Worm (Caenorhabditis elegans): Measurements from ENCODE around the gene his-64.
"Not testable (repeated sequence)": the region's sequence is repeated elsewhere in the genome, so short reads cannot be mapped to it uniquely, and the experiment has no call there.

Gene his-64

DNA sequence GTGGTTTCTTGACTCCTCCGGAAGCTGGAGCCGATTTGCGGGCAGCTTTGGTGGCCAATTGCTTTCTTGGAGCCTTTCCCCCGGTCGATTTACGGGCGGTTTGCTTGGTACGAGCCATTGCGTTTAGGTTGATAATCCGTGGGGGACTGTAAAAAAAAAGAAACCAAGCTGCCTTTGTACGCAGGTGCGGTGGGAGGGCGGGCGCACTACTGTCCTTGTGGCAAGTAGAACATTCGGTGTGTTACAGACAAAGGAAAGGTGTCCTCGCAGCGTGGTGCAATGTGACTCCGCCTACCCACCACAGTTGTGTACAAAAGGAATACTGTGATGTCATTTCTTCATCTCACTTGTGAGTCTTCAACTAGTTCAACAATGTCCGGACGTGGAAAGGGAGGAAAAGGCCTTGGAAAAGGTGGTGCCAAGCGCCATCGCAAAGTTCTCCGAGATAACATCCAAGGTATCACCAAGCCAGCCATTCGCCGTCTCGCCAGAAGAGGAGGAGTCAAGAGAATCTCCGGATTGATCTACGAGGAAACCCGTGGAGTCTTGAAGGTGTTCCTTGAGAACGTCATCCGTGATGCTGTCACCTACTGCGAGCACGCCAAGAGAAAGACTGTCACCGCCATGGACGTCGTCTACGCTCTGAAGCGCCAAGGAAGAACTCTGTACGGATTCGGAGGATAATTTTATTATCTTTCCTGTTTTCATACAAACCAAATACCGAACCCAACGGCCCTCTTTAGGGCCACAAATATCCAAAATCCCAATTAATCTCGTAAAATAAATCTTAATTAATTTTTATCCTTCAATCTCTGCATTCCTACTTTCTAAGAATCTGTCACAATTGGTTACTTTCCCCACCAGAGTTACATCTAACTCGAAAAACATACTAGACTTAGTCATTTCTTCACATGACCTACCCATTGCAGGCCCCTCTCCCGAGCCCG lies at the start of gene his-64, which contains the start of gene his-63:
Gene his-64, plus strand, starts transcription at position 373 of the 947 bp plus-strand sequence.
Gene his-63, minus strand, starts transcription at position 118 of the 947 bp plus-strand sequence.
- TF ChIP-seq W03F9.2, dao-5, him-1 (tag; optimal IDR thresholded peaks at IDR 0.05): not testable (repeated sequence)

DNA sequence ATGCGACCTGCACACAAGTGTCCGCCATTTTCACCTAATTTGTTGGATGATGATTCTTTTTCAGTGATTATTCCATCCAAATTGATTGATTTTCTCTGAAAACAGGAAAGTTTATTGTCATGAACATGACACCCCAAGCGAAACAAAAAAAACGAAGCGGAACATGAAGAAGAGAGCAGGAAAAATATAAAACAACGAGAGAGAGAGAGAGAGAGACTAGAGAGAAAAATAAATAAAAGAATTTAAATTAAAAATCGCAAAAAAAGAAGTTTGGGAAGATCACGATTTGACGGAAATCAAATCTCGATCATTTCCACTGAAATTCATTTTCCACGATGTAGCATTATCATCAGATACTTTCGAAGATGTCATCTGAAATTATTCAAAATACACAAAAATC lies 47.1 kb upstream of the his-64 start, which contains the start of gene klp-12:
Gene klp-12, minus strand, starts transcription at position 101 of the 400 bp plus-strand sequence.
- no peak for TF ChIP-seq W03F9.2 (tag; optimal IDR thresholded peaks at IDR 0.05)
- TF ChIP-seq him-1 (tag; optimal IDR thresholded peaks at IDR 0.05) = no peak
- TF ChIP-seq dao-5 (tag; optimal IDR thresholded peaks at IDR 0.05) = no peak

DNA sequence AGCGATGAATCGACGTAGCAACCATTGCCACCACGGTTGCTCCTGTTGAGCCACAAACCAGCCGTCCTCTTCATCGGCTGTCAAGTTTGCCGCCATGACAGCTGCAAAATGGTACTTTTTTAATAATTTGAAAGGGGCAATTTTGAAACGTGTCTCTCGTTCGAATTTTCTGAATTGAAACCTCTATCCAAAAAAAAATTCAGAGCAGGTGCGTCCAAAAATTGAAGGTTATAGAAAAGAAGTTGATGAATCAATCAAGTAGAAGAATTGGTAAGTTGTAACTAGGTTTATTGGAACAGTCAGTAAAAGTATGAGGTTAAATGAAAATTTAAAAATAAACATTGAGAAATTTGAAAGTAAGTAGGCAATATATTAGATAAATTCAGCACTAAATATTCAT lies 45.5 kb upstream of the his-64 start, which contains the start of gene T01G1.4:
Gene T01G1.4, minus strand, starts transcription at position 101 of the 400 bp plus-strand sequence.
- no peak for TF ChIP-seq dao-5 (tag; optimal IDR thresholded peaks at IDR 0.05)
- no peak for TF ChIP-seq him-1 (tag; optimal IDR thresholded peaks at IDR 0.05)
- no peak for TF ChIP-seq W03F9.2 (tag; optimal IDR thresholded peaks at IDR 0.05)

DNA sequence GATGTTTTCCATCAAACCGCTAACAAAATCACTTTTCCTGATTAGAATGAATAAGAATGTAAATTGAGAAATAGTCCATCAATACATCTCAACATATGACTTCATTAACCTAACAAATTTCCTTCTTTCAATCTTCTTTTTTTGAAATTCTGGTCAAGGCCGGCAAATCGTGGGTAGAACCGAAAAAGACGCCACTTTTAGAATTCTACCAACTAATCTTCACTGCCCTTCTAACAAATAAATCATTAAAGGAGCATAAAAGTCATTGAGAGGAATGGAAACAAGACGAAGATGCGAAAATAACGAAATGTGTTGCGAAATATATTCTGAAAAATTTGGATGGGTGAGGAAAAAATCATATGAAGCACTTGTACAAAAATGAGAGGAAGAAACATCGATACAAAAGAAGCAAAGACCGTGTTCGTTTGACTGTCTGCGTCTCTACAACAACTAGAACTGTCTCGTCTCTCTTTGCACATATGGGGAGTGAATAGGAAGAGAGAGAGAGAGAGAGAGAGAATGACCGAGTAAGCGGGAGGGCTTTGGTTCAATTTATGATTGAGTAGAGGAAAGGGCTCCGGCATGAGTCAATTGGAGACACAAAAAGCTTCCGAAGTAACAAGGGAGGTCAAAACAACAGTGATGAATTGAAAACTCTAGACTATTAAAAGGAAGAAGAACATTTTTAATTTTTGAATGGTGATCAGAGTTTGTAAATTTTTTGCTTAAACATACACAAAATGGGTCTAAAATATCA lies 42.9 kb upstream of the his-64 start:
- TF ChIP-seq dao-5 (tag; optimal IDR thresholded peaks at IDR 0.05) (no peak), him-1 (tag; optimal IDR thresholded peaks at IDR 0.05) (no peak), W03F9.2 (tag; optimal IDR thresholded peaks at IDR 0.05) (no peak)

DNA sequence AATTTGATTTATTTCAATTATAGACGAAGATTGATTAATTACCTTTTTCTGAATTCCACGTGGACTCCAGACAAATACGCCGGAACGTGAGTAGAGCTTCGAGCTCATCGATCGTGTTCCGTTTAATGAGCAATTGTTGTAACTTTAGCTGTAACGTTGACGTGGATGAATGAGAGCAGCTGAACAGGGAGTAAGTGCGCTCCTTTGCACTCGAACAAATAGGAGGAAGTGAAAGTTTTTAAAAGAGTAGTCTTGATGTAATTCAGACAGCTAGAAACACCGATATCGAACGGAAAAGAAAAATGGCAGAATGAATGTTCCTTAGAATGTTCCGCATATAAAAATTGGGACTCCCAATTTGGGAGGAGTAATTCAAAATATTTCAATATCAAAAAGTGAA lies 35.3 kb upstream of the his-64 start, which contains the start of gene sec-31:
Gene sec-31, minus strand, starts transcription at position 148 of the 400 bp plus-strand sequence.
- TF ChIP-seq dao-5 (tag; optimal IDR thresholded peaks at IDR 0.05) = no peak
- TF ChIP-seq W03F9.2 (tag; optimal IDR thresholded peaks at IDR 0.05) = no peak
- TF ChIP-seq him-1 (tag; optimal IDR thresholded peaks at IDR 0.05) = no peak

DNA sequence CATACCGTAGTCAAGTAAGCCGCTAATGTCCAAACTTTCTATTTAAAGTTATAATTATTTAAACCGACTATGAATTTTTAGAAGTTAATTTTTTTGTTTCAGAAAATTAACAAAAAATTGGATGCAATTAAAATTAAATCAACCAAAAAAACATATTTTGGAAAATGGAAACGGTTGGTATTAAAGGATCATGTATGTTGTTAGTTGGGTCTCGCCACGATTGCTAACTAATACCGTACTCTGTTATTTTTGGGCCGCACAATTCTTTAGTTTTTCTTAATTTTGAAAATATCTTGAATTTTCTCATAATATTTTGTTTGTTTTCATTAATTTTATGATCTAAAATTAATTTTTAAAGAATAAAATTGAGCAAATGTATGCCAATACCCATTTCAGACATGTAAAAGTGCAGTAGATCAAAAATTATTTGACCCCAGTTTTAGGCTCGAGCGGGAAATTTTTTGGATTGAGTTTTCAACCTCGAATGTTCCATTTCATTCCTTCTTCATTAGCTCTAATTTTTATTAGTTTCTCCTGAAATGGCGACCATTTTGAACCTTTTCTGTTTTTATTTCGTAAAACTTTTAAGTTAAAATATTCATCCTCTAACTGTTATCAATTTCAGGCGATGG lies 34.4 kb upstream of the his-64 start, which contains the start of gene cbd-1:
Gene cbd-1, plus strand, starts transcription at position 626 of the 632 bp plus-strand sequence.
- TF ChIP-seq him-1 (tag; optimal IDR thresholded peaks at IDR 0.05) (no peak), W03F9.2 (tag; optimal IDR thresholded peaks at IDR 0.05) (no peak), dao-5 (tag; optimal IDR thresholded peaks at IDR 0.05) (no peak)

DNA sequence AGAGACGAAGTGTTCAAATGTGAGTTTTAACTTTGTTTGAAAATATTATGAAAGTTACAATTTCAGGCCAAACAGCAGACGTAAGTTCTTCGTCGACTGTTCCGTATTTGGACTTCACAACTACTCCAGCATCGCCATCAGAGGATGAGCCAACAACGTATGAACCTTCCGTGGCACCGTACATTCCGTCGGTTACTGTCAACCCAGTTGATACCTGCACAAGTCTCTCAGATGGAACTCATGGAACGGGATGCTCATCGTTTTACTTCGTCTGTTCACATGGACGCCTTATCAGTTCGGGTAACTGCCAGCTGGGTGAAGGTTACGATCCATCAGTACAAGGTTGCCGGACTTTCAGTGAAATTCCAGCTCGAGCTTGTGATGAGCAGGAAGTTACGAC lies 31.2 kb upstream of the his-64 start:
- TF ChIP-seq him-1 (tag; optimal IDR thresholded peaks at IDR 0.05) (no peak), W03F9.2 (tag; optimal IDR thresholded peaks at IDR 0.05) (no peak)

DNA sequence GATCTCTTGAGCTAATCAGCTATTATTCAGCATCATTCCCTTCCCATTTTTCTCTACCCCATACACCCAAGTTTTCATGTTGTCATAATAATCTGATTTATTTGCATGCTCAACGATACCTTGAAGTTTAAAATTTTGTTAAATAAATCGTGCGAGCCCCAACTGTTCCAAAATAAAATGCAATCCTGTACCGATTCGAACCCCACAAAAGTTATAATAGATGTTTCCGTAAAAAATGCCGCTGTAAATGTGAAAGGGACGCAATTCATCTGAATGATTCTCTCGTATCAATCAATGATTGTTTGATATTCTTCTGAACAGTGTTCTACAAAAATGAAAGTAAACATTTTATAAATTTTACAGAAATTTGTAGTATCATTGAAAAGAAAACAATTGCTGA lies 29.5 kb upstream of the his-64 start:
- TF ChIP-seq him-1 (tag; optimal IDR thresholded peaks at IDR 0.05) (no peak), W03F9.2 (tag; optimal IDR thresholded peaks at IDR 0.05) (no peak)

DNA sequence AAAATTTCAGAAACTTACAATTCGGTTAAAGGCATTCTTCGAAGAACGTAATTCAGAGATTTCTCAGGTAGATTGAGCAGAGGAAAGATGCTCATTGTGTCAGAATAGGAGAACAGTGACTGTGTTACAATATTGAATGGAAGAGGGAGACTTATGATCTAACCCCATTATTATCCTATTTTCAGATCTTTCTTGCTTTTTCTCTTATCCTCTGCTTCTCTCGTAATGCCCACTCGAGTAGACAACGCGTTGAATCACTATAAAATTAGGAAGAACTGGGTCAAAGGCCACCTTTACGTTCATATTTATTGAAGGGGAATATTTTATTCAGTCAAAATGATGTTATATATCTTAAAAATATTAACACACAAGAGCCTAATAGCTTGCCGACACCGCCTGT lies 27.7 kb upstream of the his-64 start, which contains the start of gene fbxb-76:
Gene fbxb-76, minus strand, starts transcription at position 101 of the 400 bp plus-strand sequence.
- TF ChIP-seq dao-5 (tag; optimal IDR thresholded peaks at IDR 0.05) (no peak), W03F9.2 (tag; optimal IDR thresholded peaks at IDR 0.05) (no peak), him-1 (tag; optimal IDR thresholded peaks at IDR 0.05) (no peak)

DNA sequence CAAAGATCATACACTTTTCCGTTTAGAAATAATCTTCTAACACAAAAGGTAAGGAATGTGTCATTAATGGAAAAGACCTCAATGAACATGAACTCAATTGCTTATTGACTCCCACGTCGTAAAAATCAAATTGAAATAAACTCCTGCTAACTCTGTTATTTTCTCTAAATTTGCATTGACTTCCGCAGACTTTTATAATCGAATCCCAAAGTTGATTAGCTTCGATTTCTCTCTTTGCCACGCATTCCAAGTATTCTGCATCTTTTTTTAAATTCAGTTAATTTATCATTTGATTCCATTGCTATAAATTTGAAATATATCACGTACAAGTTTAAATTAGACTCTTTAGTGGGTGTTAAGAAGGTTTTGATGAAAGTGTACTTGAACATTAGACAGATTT lies 18.2 kb upstream of the his-64 start:
- TF ChIP-seq him-1 (tag; optimal IDR thresholded peaks at IDR 0.05) (no peak), W03F9.2 (tag; optimal IDR thresholded peaks at IDR 0.05) (no peak), dao-5 (tag; optimal IDR thresholded peaks at IDR 0.05) (no peak)

DNA sequence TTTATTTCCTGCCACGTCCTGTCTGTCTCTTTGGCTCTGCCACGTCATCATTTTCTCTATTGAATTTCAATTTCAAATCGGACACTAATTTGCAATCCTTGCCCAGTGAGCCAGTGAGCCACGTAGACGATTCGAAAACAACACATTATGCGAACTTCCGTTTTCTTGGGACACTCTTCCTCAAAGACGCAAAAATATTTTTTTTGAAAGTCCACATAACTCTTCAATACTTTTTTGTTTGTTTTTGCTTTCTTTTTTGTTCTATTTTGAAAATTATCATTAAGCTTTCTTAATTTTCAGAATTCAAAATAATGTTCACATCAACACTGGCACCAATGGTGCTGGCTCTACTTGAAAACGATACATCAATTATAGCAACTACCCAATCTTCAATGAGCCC lies 12.7 kb upstream of the his-64 start, which contains the start of gene tag-89:
Gene tag-89, plus strand, starts transcription at position 301 of the 400 bp plus-strand sequence.
- TF ChIP-seq dao-5 (tag; optimal IDR thresholded peaks at IDR 0.05) = no peak
- no peak for TF ChIP-seq W03F9.2 (tag; optimal IDR thresholded peaks at IDR 0.05)

DNA sequence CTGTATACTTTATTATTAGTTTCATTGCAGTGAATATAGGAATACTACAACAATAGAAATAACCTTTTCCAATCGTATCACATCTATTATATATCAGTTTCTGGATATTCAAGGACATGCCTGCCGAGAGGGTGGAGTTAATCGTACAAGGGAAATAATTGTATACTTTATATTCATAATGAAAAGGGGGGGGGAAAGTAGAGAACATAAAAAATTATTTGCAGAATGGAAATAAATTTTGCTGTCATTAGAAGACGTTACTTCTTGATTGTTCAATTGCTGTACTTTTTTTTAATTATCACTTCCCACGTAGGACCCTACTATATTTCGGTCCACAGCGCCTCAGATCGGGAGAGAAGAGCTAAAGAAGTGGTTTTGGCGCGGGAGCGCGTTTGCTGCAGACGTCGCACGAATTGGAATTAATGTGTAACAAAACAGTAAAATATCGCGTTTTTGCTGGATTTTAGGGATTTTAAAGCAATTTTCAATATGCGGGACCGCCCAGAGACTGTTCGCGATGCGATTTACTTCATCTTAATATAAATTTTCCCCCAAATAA lies 8.6 kb upstream of the his-64 start, which contains the start of gene dsl-6:
Gene dsl-6, minus strand, starts transcription at position 51 of the 559 bp plus-strand sequence.
- not testable (repeated sequence) for TF ChIP-seq him-1, W03F9.2, dao-5 (tag; optimal IDR thresholded peaks at IDR 0.05)

DNA sequence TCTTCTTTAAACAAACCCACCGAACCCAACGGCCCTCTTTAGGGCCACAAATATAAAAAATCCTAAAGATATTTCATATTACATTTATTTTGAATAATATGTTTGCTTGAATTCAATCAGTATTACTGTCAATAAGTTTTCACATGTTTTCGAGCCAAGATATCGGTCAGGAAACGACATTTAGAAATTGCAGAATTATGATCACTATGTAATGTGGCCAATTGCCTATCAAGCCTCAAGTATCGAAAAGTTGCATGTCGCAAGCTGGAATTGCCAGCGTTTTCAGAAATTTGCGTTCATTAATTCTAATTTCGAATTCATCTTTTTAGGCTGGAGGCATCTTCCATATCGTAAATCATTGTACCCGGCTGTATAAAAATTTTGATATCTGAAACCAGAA lies 5.4 kb upstream of the his-64 start:
- no peak for TF ChIP-seq dao-5 (tag; optimal IDR thresholded peaks at IDR 0.05)
- no peak for TF ChIP-seq him-1 (tag; optimal IDR thresholded peaks at IDR 0.05)
- TF ChIP-seq W03F9.2 (tag; optimal IDR thresholded peaks at IDR 0.05) = no peak
